Worm (Caenorhabditis elegans): Measurements from ENCODE around the gene cul-5.

cul-5 gene

ce11 chrV:10198386-10198785 is 19.1 kb downstream of the cul-5 start, which contains the start of gene ZK856.6:
TSS of gene ZK856.6 (plus strand) at chrV:10198686.
- TF ChIP-seq hmbx-1 (tag; optimal IDR thresholded peaks at IDR 0.05): no peak
- TF ChIP-seq B0310.2 (tag; optimal IDR thresholded peaks at IDR 0.05): no peak
- TF ChIP-seq ceh-13 (GFP tag; optimal IDR thresholded peaks at IDR 0.05): no peak
- no peak for TF ChIP-seq pes-1 (GFP tag; IDR thresholded peaks at IDR 0.05)
- no peak for TF ChIP-seq scrt-1 (GFP tag; IDR thresholded peaks at IDR 0.05)
- TF ChIP-seq ama-1 (optimal IDR thresholded peaks at IDR 0.05): no peak
- no peak for TF ChIP-seq flt-1 (GFP tag; IDR thresholded peaks at IDR 0.05)
- no peak for TF ChIP-seq tra-4 (tag; optimal IDR thresholded peaks at IDR 0.05)
- TF ChIP-seq sea-1 (GFP tag; conservative IDR thresholded peaks at IDR 0.05): no peak

ce11 chrV:10201913-10202312 is 22.6 kb downstream of the cul-5 start, which contains the start of gene ZK856.7:
TSS of gene ZK856.7 (plus strand) at chrV:10202098.
- TF ChIP-seq hmbx-1 (tag; optimal IDR thresholded peaks at IDR 0.05) (no peak), ceh-36 (tag; optimal IDR thresholded peaks at IDR 0.05) (no peak), tra-4 (tag; optimal IDR thresholded peaks at IDR 0.05) (no peak), sea-1 (GFP tag; conservative IDR thresholded peaks at IDR 0.05) (no peak), ceh-13 (GFP tag; optimal IDR thresholded peaks at IDR 0.05) (no peak), ama-1 (optimal IDR thresholded peaks at IDR 0.05) (no peak), hmg-4 (GFP tag; optimal IDR thresholded peaks at IDR 0.05) (no peak), B0310.2 (tag; optimal IDR thresholded peaks at IDR 0.05) (no peak), F13C5.2 (tag; optimal IDR thresholded peaks at IDR 0.05) (no peak), tbx-11 (GFP tag; IDR thresholded peaks at IDR 0.05) (no peak), pes-1 (GFP tag; IDR thresholded peaks at IDR 0.05) (no peak), hnd-1 (tag; optimal IDR thresholded peaks at IDR 0.05) (no peak)

- TF ChIP-seq sea-1 (GFP tag; conservative IDR thresholded peaks at IDR 0.05): no peak
- no peak for TF ChIP-seq tbx-11 (GFP tag; IDR thresholded peaks at IDR 0.05)
- TF ChIP-seq hnd-1 (tag; optimal IDR thresholded peaks at IDR 0.05): no peak
- TF ChIP-seq B0310.2 (tag; optimal IDR thresholded peaks at IDR 0.05): no peak
- TF ChIP-seq ama-1 (optimal IDR thresholded peaks at IDR 0.05): no peak
- TF ChIP-seq tbx-37 (GFP tag; conservative IDR thresholded peaks at IDR 0.05): no peak
- TF ChIP-seq ceh-36 (tag; optimal IDR thresholded peaks at IDR 0.05): no peak
- no peak for TF ChIP-seq ets-7 (tag; optimal IDR thresholded peaks at IDR 0.05)
- no peak for TF ChIP-seq ceh-13 (GFP tag; optimal IDR thresholded peaks at IDR 0.05)
- TF ChIP-seq F13C5.2 (tag; optimal IDR thresholded peaks at IDR 0.05): no peak
These were observed 23.0 kb downstream of the cul-5 start for ce11 chrV:10202340-10202739.

- TF ChIP-seq ceh-36 (tag; optimal IDR thresholded peaks at IDR 0.05): no peak
- no peak for TF ChIP-seq tra-4 (tag; optimal IDR thresholded peaks at IDR 0.05)
- TF ChIP-seq hnd-1 (tag; optimal IDR thresholded peaks at IDR 0.05): no peak
- TF ChIP-seq scrt-1 (GFP tag; IDR thresholded peaks at IDR 0.05): no peak
- TF ChIP-seq hmbx-1 (tag; optimal IDR thresholded peaks at IDR 0.05): no peak
- no peak for TF ChIP-seq ets-7 (tag; optimal IDR thresholded peaks at IDR 0.05)
- TF ChIP-seq flt-1 (GFP tag; IDR thresholded peaks at IDR 0.05): no peak
- TF ChIP-seq F13C5.2 (tag; optimal IDR thresholded peaks at IDR 0.05): no peak
- TF ChIP-seq hmg-4 (GFP tag; optimal IDR thresholded peaks at IDR 0.05): no peak
- TF ChIP-seq ama-1 (optimal IDR thresholded peaks at IDR 0.05): no peak
- no peak for TF ChIP-seq sea-1 (GFP tag; conservative IDR thresholded peaks at IDR 0.05)
- no peak for TF ChIP-seq B0310.2 (tag; optimal IDR thresholded peaks at IDR 0.05)
- no peak for TF ChIP-seq pes-1 (GFP tag; IDR thresholded peaks at IDR 0.05)
- TF ChIP-seq tbx-37 (GFP tag; conservative IDR thresholded peaks at IDR 0.05): no peak
- no peak for TF ChIP-seq tbx-11 (GFP tag; IDR thresholded peaks at IDR 0.05)
- no peak for TF ChIP-seq aly-1 (tag; optimal IDR thresholded peaks at IDR 0.05)
These were observed 24.2 kb downstream of the cul-5 start, which contains the start of gene chpf-1 for ce11 chrV:10203435-10204009. TSS of gene chpf-1 (minus strand) at chrV:10203485.

- TF ChIP-seq aly-1 (tag; optimal IDR thresholded peaks at IDR 0.05) (no peak), sea-1 (GFP tag; conservative IDR thresholded peaks at IDR 0.05) (no peak), tbx-37 (GFP tag; conservative IDR thresholded peaks at IDR 0.05) (no peak), F13C5.2 (tag; optimal IDR thresholded peaks at IDR 0.05) (no peak), flt-1 (GFP tag; IDR thresholded peaks at IDR 0.05) (no peak), pes-1 (GFP tag; IDR thresholded peaks at IDR 0.05) (no peak), hnd-1 (tag; optimal IDR thresholded peaks at IDR 0.05) (no peak), tra-4 (tag; optimal IDR thresholded peaks at IDR 0.05) (no peak), hmbx-1 (tag; optimal IDR thresholded peaks at IDR 0.05) (no peak), ets-7 (tag; optimal IDR thresholded peaks at IDR 0.05) (no peak), ceh-13 (GFP tag; optimal IDR thresholded peaks at IDR 0.05) (no peak), tbx-11 (GFP tag; IDR thresholded peaks at IDR 0.05) (no peak), hmg-4 (GFP tag; optimal IDR thresholded peaks at IDR 0.05) (no peak), scrt-1 (GFP tag; IDR thresholded peaks at IDR 0.05) (no peak), ama-1 (optimal IDR thresholded peaks at IDR 0.05) (no peak), ceh-36 (tag; optimal IDR thresholded peaks at IDR 0.05) (no peak), B0310.2 (tag; optimal IDR thresholded peaks at IDR 0.05) (no peak)
These were observed 25.6 kb downstream of the cul-5 start, which contains the start of the genes ZK856.19 and ZK856.11 for ce11 chrV:10204863-10205338. TSS of gene ZK856.19 (minus strand) at chrV:10204913. TSS of gene ZK856.11 (minus strand) at chrV:10204938.

ce11 chrV:10205483-10205882 is 26.1 kb downstream of the cul-5 start, which contains the start of gene ZK856.16:
TSS of gene ZK856.16 (minus strand) at chrV:10205583.
- TF ChIP-seq ceh-13 (GFP tag; optimal IDR thresholded peaks at IDR 0.05): no peak
- TF ChIP-seq flt-1 (GFP tag; IDR thresholded peaks at IDR 0.05): no peak
- TF ChIP-seq ama-1 (optimal IDR thresholded peaks at IDR 0.05): no peak
- no peak for TF ChIP-seq aly-1 (tag; optimal IDR thresholded peaks at IDR 0.05)

ce11 chrV:10206502-10206901 is 27.2 kb downstream of the cul-5 start, which contains the start of gene rpc-25:
TSS of gene rpc-25 (minus strand) at chrV:10206602.
- no peak for TF ChIP-seq sea-1 (GFP tag; conservative IDR thresholded peaks at IDR 0.05)
- no peak for TF ChIP-seq ets-7 (tag; optimal IDR thresholded peaks at IDR 0.05)
- TF ChIP-seq hmg-4 (GFP tag; optimal IDR thresholded peaks at IDR 0.05): no peak
- TF ChIP-seq F13C5.2 (tag; optimal IDR thresholded peaks at IDR 0.05): no peak
- no peak for TF ChIP-seq ama-1 (optimal IDR thresholded peaks at IDR 0.05)
- no peak for TF ChIP-seq ceh-13 (GFP tag; optimal IDR thresholded peaks at IDR 0.05)
- no peak for TF ChIP-seq tbx-37 (GFP tag; conservative IDR thresholded peaks at IDR 0.05)
- no peak for TF ChIP-seq flt-1 (GFP tag; IDR thresholded peaks at IDR 0.05)
- no peak for TF ChIP-seq hnd-1 (tag; optimal IDR thresholded peaks at IDR 0.05)
- TF ChIP-seq pes-1 (GFP tag; IDR thresholded peaks at IDR 0.05): no peak
- no peak for TF ChIP-seq hmbx-1 (tag; optimal IDR thresholded peaks at IDR 0.05)
- TF ChIP-seq scrt-1 (GFP tag; IDR thresholded peaks at IDR 0.05): no peak

Measured in whole organism, early embryonic.